Worm (Caenorhabditis elegans) whole organism, early embryonic: ENCODE results near the gene C50F4.10.

Source experiments
- ama-1 ChIP-seq: fragments of 150-350 bp; optimal IDR thresholded peaks from 2 replicates; lab custom pipeline; 2014
- ceh-36 ChIP-seq: sonication (generic microtip); optimal IDR thresholded peaks from 2 replicates; lab custom pipeline; 2016; ENCODE audit warnings: missing genetic modification characterization, inconsistent platforms, missing compliant biosample characterization
- flt-1 ChIP-seq: fragments of 200-800 bp; sonication (Bioruptor generic); IDR thresholded peaks from 2 replicates; pipeline ENCODE4 v1.3.6; 2022; ENCODE audit warnings: missing genetic modification characterization, missing compliant biosample characterization
- hmbx-1 ChIP-seq: sonication (generic microtip); optimal IDR thresholded peaks from 2 replicates; lab custom pipeline; 2016; ENCODE audit warnings: mild to moderate bottlenecking, missing genetic modification characterization, missing compliant biosample characterization
- hnd-1 ChIP-seq: sonication (generic microtip); optimal IDR thresholded peaks from 2 replicates; lab custom pipeline; 2016; ENCODE audit warnings: missing genetic modification characterization, missing compliant biosample characterization
- scrt-1 ChIP-seq: fragments of 200-800 bp; sonication (Bioruptor generic); IDR thresholded peaks from 2 replicates; pipeline ENCODE4 v1.3.6; 2022; ENCODE audit warnings: missing genetic modification characterization, missing compliant biosample characterization
- sea-1 ChIP-seq: fragments of 200-800 bp; sonication (Bioruptor generic); conservative IDR thresholded peaks from 2 replicates; pipeline ENCODE4 v1.3.6; 2022; ENCODE audit warnings: missing genetic modification characterization, missing compliant biosample characterization
- tbx-37 ChIP-seq: fragments of 200-800 bp; sonication (Bioruptor generic); conservative IDR thresholded peaks from 2 replicates; pipeline ENCODE4 v1.3.6; 2022; ENCODE audit warnings: missing genetic modification reagents, missing genetic modification characterization, missing compliant biosample characterization
- tra-4 ChIP-seq: sonication (generic microtip); optimal IDR thresholded peaks from 2 replicates; lab custom pipeline; 2017; ENCODE audit warnings: missing genetic modification characterization, missing compliant biosample characterization

ce11 chrV:9485508-9485907, 45.9 kb downstream of the C50F4.10 start:
- no peak for TF ChIP-seq ama-1 (lab: Kevin White, UChicago)
- TF ChIP-seq flt-1: no peak
- TF ChIP-seq hmbx-1 (tag; lab: Kevin White, UChicago): no peak
- no peak for TF ChIP-seq sea-1 (GFP tag; lab: Robert Waterston, UW)
- TF ChIP-seq hnd-1 (tag; lab: Kevin White, UChicago): no peak
- no peak for TF ChIP-seq tbx-37 (GFP tag; lab: Robert Waterston, UW)
- TF ChIP-seq tra-4 (tag; lab: Kevin White, UChicago): no peak
- no peak for TF ChIP-seq scrt-1 (GFP tag; lab: Robert Waterston, UW)
- TF ChIP-seq ceh-36 (tag; lab: Kevin White, UChicago): no peak
